Fruit fly (Drosophila melanogaster) whole organism, embryonic: Measurements from ENCODE around the gene CG11975.

Experiments used
- Awh ChIP-seq: fragments of 200-800 bp; sonication (Bioruptor generic); IDR thresholded peaks from 2 replicates; pipeline ENCODE4, ENCODE4 v1.3.6; 2022; ENCODE audit warnings: missing biosample characterization, missing genetic modification characterization
- BEAF-32 ChIP-seq: fragments of 200-800 bp; sonication (Bioruptor generic); optimal IDR thresholded peaks from 3 replicates; lab custom pipeline; 2017; ENCODE audit warnings: missing biosample characterization, missing genetic modification characterization, mild to moderate bottlenecking, moderate library complexity, missing genetic modification reagents
- Bteb2 ChIP-seq: fragments of 200-800 bp; sonication (Bioruptor generic); optimal IDR thresholded peaks from 2 replicates; lab custom pipeline; 2016; ENCODE audit warnings: missing biosample characterization, missing genetic modification characterization
- CG10147 ChIP-seq: fragments of 200-800 bp; sonication (Bioruptor generic); optimal IDR thresholded peaks from 2 replicates; lab custom pipeline; 2019; ENCODE audit warnings: missing biosample characterization, mild to moderate bottlenecking, missing genetic modification characterization, moderate library complexity
- CG10267 ChIP-seq: fragments of 200-800 bp; sonication (Bioruptor generic); optimal IDR thresholded peaks from 2 replicates; lab custom pipeline; 2018; ENCODE audit warnings: missing biosample characterization, mild to moderate bottlenecking, missing genetic modification characterization, moderate library complexity
- CG10654 ChIP-seq: fragments of 200-800 bp; sonication (Bioruptor generic); optimal IDR thresholded peaks from 2 replicates; lab custom pipeline; 2016; ENCODE audit warnings: missing biosample characterization, missing genetic modification characterization
- CG11696 ChIP-seq: fragments of 200-800 bp; sonication (Bioruptor generic); IDR thresholded peaks from 2 replicates; pipeline ENCODE4 v1.3.6; 2022; ENCODE audit warnings: missing biosample characterization, missing genetic modification characterization
- CG12071 ChIP-seq: fragments of 200-800 bp; sonication (Bioruptor generic); optimal IDR thresholded peaks from 3 replicates; lab custom pipeline; 2018; ENCODE audit warnings: missing biosample characterization, mild to moderate bottlenecking, missing genetic modification characterization
- CG12769 ChIP-seq: fragments of 200-800 bp; sonication (Bioruptor generic); optimal IDR thresholded peaks from 2 replicates; lab custom pipeline; 2019; ENCODE audit warnings: missing biosample characterization, mild to moderate bottlenecking, missing genetic modification characterization, moderate library complexity
- CG13287 ChIP-seq: fragments of 200-800 bp; sonication (Bioruptor generic); IDR thresholded peaks from 2 replicates; pipeline ENCODE4 v1.3.6; 2022; ENCODE audit warnings: missing biosample characterization, missing genetic modification characterization; ENCODE audit not compliant: partially characterized antibody
- CG15011 ChIP-seq: fragments of 200-800 bp; sonication (Bioruptor generic); optimal IDR thresholded peaks from 3 replicates; lab custom pipeline; 2018; ENCODE audit warnings: missing biosample characterization, mild to moderate bottlenecking, missing genetic modification characterization
- CG15479 ChIP-seq: fragments of 200-800 bp; sonication (Bioruptor generic); optimal IDR thresholded peaks from 3 replicates; lab custom pipeline; 2019; ENCODE audit warnings: missing biosample characterization, mild to moderate bottlenecking, missing genetic modification characterization, moderate library complexity
- CG2129 ChIP-seq: fragments of 200-800 bp; sonication (Bioruptor generic); IDR thresholded peaks from 2 replicates; pipeline ENCODE4 v1.3.6; 2022; ENCODE audit warnings: missing biosample characterization, missing genetic modification characterization; ENCODE audit not compliant: partially characterized antibody
- CG3065 ChIP-seq: fragments of 200-800 bp; sonication (Bioruptor generic); optimal IDR thresholded peaks from 2 replicates; lab custom pipeline; 2016; ENCODE audit warnings: missing biosample characterization, missing genetic modification characterization
- CG31224 ChIP-seq: fragments of 200-800 bp; sonication (Bioruptor generic); IDR thresholded peaks from 2 replicates; pipeline ENCODE4 v1.3.6; 2022; ENCODE audit warnings: missing biosample characterization, missing genetic modification characterization
- CG32772 ChIP-seq: fragments of 200-800 bp; sonication (Bioruptor generic); IDR thresholded peaks from 2 replicates; pipeline ENCODE4 v1.3.6; 2022; ENCODE audit warnings: missing biosample characterization, missing genetic modification characterization
- CG3995 ChIP-seq: fragments of 200-800 bp; sonication (Bioruptor generic); optimal IDR thresholded peaks from 3 replicates; lab custom pipeline; 2016; ENCODE audit warnings: missing biosample characterization, missing genetic modification characterization
- CG4404 ChIP-seq: fragments of 200-800 bp; sonication (Bioruptor generic); IDR thresholded peaks from 2 replicates; pipeline ENCODE4 v1.3.6; 2022; ENCODE audit warnings: missing biosample characterization, missing genetic modification characterization
- CG4424 ChIP-seq: fragments of 200-800 bp; sonication (Bioruptor generic); optimal IDR thresholded peaks from 3 replicates; lab custom pipeline; 2016; ENCODE audit warnings: missing biosample characterization, missing genetic modification characterization
- CG6765 ChIP-seq: fragments of 200-800 bp; sonication (Bioruptor generic); optimal IDR thresholded peaks from 3 replicates; lab custom pipeline; 2017; ENCODE audit warnings: missing biosample characterization, mild to moderate bottlenecking, missing genetic modification characterization
- CG7357 ChIP-seq: fragments of 200-800 bp; sonication (Bioruptor generic); IDR thresholded peaks from 3 replicates; pipeline ENCODE4 v1.3.6; 2022; ENCODE audit warnings: missing biosample characterization, missing genetic modification characterization
- CG8281 ChIP-seq: fragments of 200-800 bp; sonication (Bioruptor generic); optimal IDR thresholded peaks from 2 replicates; lab custom pipeline; 2018; ENCODE audit warnings: missing biosample characterization, mild to moderate bottlenecking, missing genetic modification characterization, moderate library complexity
- CG8388 ChIP-seq: fragments of 200-800 bp; sonication (Bioruptor generic); optimal IDR thresholded peaks from 2 replicates; lab custom pipeline; 2019; ENCODE audit warnings: missing biosample characterization, mild to moderate bottlenecking, missing genetic modification characterization, moderate library complexity
- CG9876 ChIP-seq: fragments of 200-800 bp; sonication (Bioruptor generic); optimal IDR thresholded peaks from 2 replicates; lab custom pipeline; 2016; ENCODE audit warnings: missing biosample characterization, missing genetic modification characterization
- Ets97D ChIP-seq: fragments of 200-800 bp; sonication (Bioruptor generic); optimal IDR thresholded peaks from 3 replicates; lab custom pipeline; 2016; ENCODE audit warnings: missing biosample characterization, missing genetic modification characterization
- Fer3 ChIP-seq: fragments of 200-800 bp; sonication (Bioruptor generic); optimal IDR thresholded peaks from 2 replicates; lab custom pipeline; 2018; ENCODE audit warnings: missing biosample characterization, mild to moderate bottlenecking, missing genetic modification characterization, moderate library complexity
- HLH3B ChIP-seq: fragments of 200-800 bp; sonication (Bioruptor generic); IDR thresholded peaks from 2 replicates; pipeline ENCODE4 v1.3.6; 2022; ENCODE audit warnings: missing biosample characterization, missing genetic modification characterization
- HLHmδ ChIP-seq: fragments of 200-800 bp; sonication (Bioruptor generic); optimal IDR thresholded peaks from 2 replicates; lab custom pipeline; 2018; ENCODE audit warnings: missing biosample characterization, mild to moderate bottlenecking, missing genetic modification characterization, moderate library complexity
- Lhr ChIP-seq: fragments of 200-800 bp; sonication (Bioruptor generic); optimal IDR thresholded peaks from 3 replicates; lab custom pipeline; 2017; ENCODE audit warnings: mild to moderate bottlenecking, missing biosample characterization, missing genetic modification reagents, missing genetic modification characterization
- Mes4 ChIP-seq: fragments of 200-800 bp; sonication (Bioruptor generic); optimal IDR thresholded peaks from 2 replicates; lab custom pipeline; 2016; ENCODE audit warnings: missing biosample characterization, missing genetic modification characterization
- NC2α ChIP-seq: fragments of 200-800 bp; sonication (Bioruptor generic); optimal IDR thresholded peaks from 2 replicates; lab custom pipeline; 2016; ENCODE audit warnings: missing biosample characterization, missing genetic modification characterization
- NC2β ChIP-seq: fragments of 200-800 bp; sonication (Bioruptor generic); optimal IDR thresholded peaks from 2 replicates; lab custom pipeline; 2016; ENCODE audit warnings: missing biosample characterization, missing genetic modification characterization
- Nf-YB ChIP-seq: fragments of 200-800 bp; sonication (Bioruptor generic); optimal IDR thresholded peaks from 3 replicates; lab custom pipeline; 2019; ENCODE audit warnings: missing biosample characterization, mild to moderate bottlenecking, missing genetic modification characterization, moderate library complexity
- Rfx ChIP-seq: fragments of 200-800 bp; sonication (Bioruptor generic); IDR thresholded peaks from 2 replicates; pipeline ENCODE4 v1.3.6; 2022; ENCODE audit warnings: missing biosample characterization, missing genetic modification characterization
- Sox102F ChIP-seq: fragments of 200-800 bp; sonication (Bioruptor generic); optimal IDR thresholded peaks from 2 replicates; lab custom pipeline; 2018; ENCODE audit warnings: missing biosample characterization, mild to moderate bottlenecking, missing genetic modification characterization, moderate library complexity
- Xbp1 ChIP-seq: fragments of 200-800 bp; sonication (Bioruptor generic); optimal IDR thresholded peaks from 3 replicates; lab custom pipeline; 2016; ENCODE audit warnings: missing biosample characterization, mild to moderate bottlenecking, missing genetic modification characterization
- br ChIP-seq: fragments of >200 bp; optimal IDR thresholded peaks from 2 replicates; lab custom pipeline; 2017
- btn ChIP-seq: fragments of 200-800 bp; sonication (Bioruptor generic); optimal IDR thresholded peaks from 2 replicates; lab custom pipeline; 2016; ENCODE audit warnings: missing biosample characterization, missing genetic modification characterization
- croc ChIP-seq: fragments of 200-800 bp; sonication (Bioruptor generic); conservative IDR thresholded peaks from 3 replicates; pipeline ENCODE4 v1.3.6; 2022; ENCODE audit warnings: missing biosample characterization, missing genetic modification characterization
- dpn ChIP-seq, 2 experiments: fragments of 200-800 bp; sonication (Bioruptor generic); optimal IDR thresholded peaks; 3 replicates each; lab custom pipeline; 2016; ENCODE audit warnings: missing biosample characterization in 2 of 2, missing genetic modification characterization in 2 of 2
- eve ChIP-seq, 2 experiments: fragments of >200 bp; optimal IDR thresholded peaks; 2 replicates each; lab custom pipeline; 2017; ENCODE audit warnings: missing biosample characterization in 2 of 2, missing genetic modification characterization in 2 of 2
- fu2 ChIP-seq: fragments of 200-800 bp; sonication (Bioruptor generic); optimal IDR thresholded peaks from 2 replicates; lab custom pipeline; 2016; ENCODE audit warnings: missing biosample characterization, missing genetic modification characterization
- hth ChIP-seq: fragments of >200 bp; optimal IDR thresholded peaks from 2 replicates; lab custom pipeline; 2017; ENCODE audit warnings: inconsistent platforms
- nmo ChIP-seq: fragments of 200-800 bp; sonication (Bioruptor generic); optimal IDR thresholded peaks from 2 replicates; lab custom pipeline; 2018; ENCODE audit warnings: missing biosample characterization, mild to moderate bottlenecking, missing genetic modification characterization, moderate library complexity
- org-1 ChIP-seq: fragments of 200-800 bp; sonication (Bioruptor generic); optimal IDR thresholded peaks from 2 replicates; lab custom pipeline; 2017; ENCODE audit warnings: missing biosample characterization, missing genetic modification characterization
- pb ChIP-seq: fragments of 200-800 bp; sonication (Bioruptor generic); optimal IDR thresholded peaks from 3 replicates; lab custom pipeline; 2016; ENCODE audit warnings: missing biosample characterization, missing genetic modification characterization
- pfk ChIP-seq: fragments of 200-800 bp; sonication (Bioruptor generic); optimal IDR thresholded peaks from 2 replicates; lab custom pipeline; 2018; ENCODE audit warnings: missing biosample characterization, mild to moderate bottlenecking, missing genetic modification characterization, moderate library complexity
- sisA ChIP-seq: fragments of 200-800 bp; sonication (Bioruptor generic); IDR thresholded peaks from 2 replicates; pipeline ENCODE4 v1.3.6; 2022; ENCODE audit warnings: missing biosample characterization, missing genetic modification characterization
- slp2 ChIP-seq: fragments of 200-800 bp; sonication (Bioruptor generic); optimal IDR thresholded peaks from 2 replicates; lab custom pipeline; 2016; ENCODE audit warnings: missing biosample characterization, missing genetic modification characterization
- trem ChIP-seq: fragments of 200-800 bp; optimal IDR thresholded peaks from 3 replicates; lab custom pipeline; 2019; ENCODE audit warnings: missing biosample characterization, mild to moderate bottlenecking, missing genetic modification characterization, moderate library complexity

The CG11975 gene

dm6 chr3R:8992928-8993579 lies at the start of gene CG11975 (continued):
- peak; percentile 84 for TF ChIP-seq CG13287 (GFP tag; lab: Robert Waterston, UW)
- peak; percentile 52; the same call in 2 of the 3 replicates for TF ChIP-seq croc (GFP tag; lab: Robert Waterston, UW)
- TF ChIP-seq CG6765 (GFP tag; lab: Kevin White, UChicago) = no peak
- no peak for TF ChIP-seq pfk
- TF ChIP-seq CG15479 (GFP tag; lab: Kevin White, UChicago) = no peak
- no peak for TF ChIP-seq Fer3
- no peak for TF ChIP-seq br (lab: Kevin White, UChicago)
- peak; percentile 86 for TF ChIP-seq nmo (GFP tag; lab: Kevin White, UChicago)
- TF ChIP-seq sisA (GFP tag; lab: Robert Waterston, UW) = peak; percentile 63
- no peak for TF ChIP-seq CG12769
- peak; percentile 64 for TF ChIP-seq CG3995 (GFP tag; lab: Kevin White, UChicago)
- no peak for TF ChIP-seq org-1 (GFP tag; lab: Kevin White, UChicago)
- TF ChIP-seq pb = peak; percentile 64
- peak; percentile 69 for TF ChIP-seq Mes4 (GFP tag; lab: Kevin White, UChicago)
- TF ChIP-seq Awh (GFP tag; lab: Robert Waterston, UW) = 0 out of 2 replicates have a peak, but pooled peaks have one; percentile 44
- peak; percentile 72 for TF ChIP-seq NC2β (GFP tag; lab: Kevin White, UChicago)
- TF ChIP-seq Lhr (GFP tag; lab: Kevin White, UChicago) = peak; percentile 18
- TF ChIP-seq HLHmδ (GFP tag; lab: Kevin White, UChicago) = no peak
- TF ChIP-seq CG10654 (GFP tag; lab: Kevin White, UChicago) = peak; percentile 69
- TF ChIP-seq BEAF-32 = peak; percentile 84
- no peak for TF ChIP-seq CG7357 (GFP tag; lab: Robert Waterston, UW)
- peak; percentile 50; the same call in 1 of the 2 replicates for TF ChIP-seq CG2129 (GFP tag; lab: Robert Waterston, UW)
- TF ChIP-seq Xbp1 (GFP tag; lab: Kevin White, UChicago) = peak; percentile 78
- TF ChIP-seq fu2 (GFP tag; lab: Kevin White, UChicago) = peak; percentile 85
- no peak for TF ChIP-seq CG10147 (GFP tag; lab: Kevin White, UChicago)
- TF ChIP-seq Ets97D (GFP tag; lab: Kevin White, UChicago) = peak; percentile 82
- TF ChIP-seq slp2 = peak; percentile 78
- peak; percentile 66 for TF ChIP-seq CG3065
- peak; percentile 75 for TF ChIP-seq CG9876 (GFP tag; lab: Kevin White, UChicago)
- peak; percentile 25; the same call in 1 of the 2 replicates for TF ChIP-seq HLH3B (GFP tag; lab: Robert Waterston, UW)
- peak in 1 of 2 experiments; percentile 45 for TF ChIP-seq eve (GFP tag; optimal IDR thresholded peaks at IDR 0.05; lab: Kevin White, UChicago)
- no peak for TF ChIP-seq CG15011
- TF ChIP-seq NC2α (GFP tag; lab: Kevin White, UChicago) = peak; percentile 22
- TF ChIP-seq CG32772 (GFP tag; lab: Robert Waterston, UW) = peak; percentile 71
- peak; percentile 74 for TF ChIP-seq trem (tag; lab: Kevin White, UChicago)
- TF ChIP-seq hth (lab: Kevin White, UChicago) = no peak
- peak; percentile 99 for TF ChIP-seq CG10267 (tag; lab: Kevin White, UChicago)
- TF ChIP-seq CG8388 (GFP tag; lab: Kevin White, UChicago) = peak; percentile 46
- 0 out of 2 replicates have a peak, but pooled peaks have one; percentile 6 for TF ChIP-seq CG31224 (GFP tag; lab: Robert Waterston, UW)
- TF ChIP-seq CG8281 (tag; lab: Kevin White, UChicago) = no peak
- TF ChIP-seq CG4404 (GFP tag; lab: Robert Waterston, UW) = peak; percentile 44; the same call in 1 of the 2 replicates
- TF ChIP-seq Rfx = peak; percentile 84
- TF ChIP-seq dpn (GFP tag; optimal IDR thresholded peaks at IDR 0.05; lab: Kevin White, UChicago) = peak; percentile 85 to 90
- TF ChIP-seq Bteb2 = peak; percentile 62
- TF ChIP-seq CG4424 (GFP tag; lab: Kevin White, UChicago) = peak; percentile 77
- peak; percentile 21 for TF ChIP-seq Nf-YB (GFP tag; lab: Kevin White, UChicago)
- peak; percentile 61 for TF ChIP-seq btn (GFP tag; lab: Kevin White, UChicago)
- no peak for TF ChIP-seq CG11696 (GFP tag; lab: Robert Waterston, UW)
- no peak for TF ChIP-seq CG12071
- TF ChIP-seq Sox102F (GFP tag; lab: Kevin White, UChicago) = no peak
